Worm (Caenorhabditis elegans): ENCODE results near the gene srx-80.

The srx-80 gene

DNA sequence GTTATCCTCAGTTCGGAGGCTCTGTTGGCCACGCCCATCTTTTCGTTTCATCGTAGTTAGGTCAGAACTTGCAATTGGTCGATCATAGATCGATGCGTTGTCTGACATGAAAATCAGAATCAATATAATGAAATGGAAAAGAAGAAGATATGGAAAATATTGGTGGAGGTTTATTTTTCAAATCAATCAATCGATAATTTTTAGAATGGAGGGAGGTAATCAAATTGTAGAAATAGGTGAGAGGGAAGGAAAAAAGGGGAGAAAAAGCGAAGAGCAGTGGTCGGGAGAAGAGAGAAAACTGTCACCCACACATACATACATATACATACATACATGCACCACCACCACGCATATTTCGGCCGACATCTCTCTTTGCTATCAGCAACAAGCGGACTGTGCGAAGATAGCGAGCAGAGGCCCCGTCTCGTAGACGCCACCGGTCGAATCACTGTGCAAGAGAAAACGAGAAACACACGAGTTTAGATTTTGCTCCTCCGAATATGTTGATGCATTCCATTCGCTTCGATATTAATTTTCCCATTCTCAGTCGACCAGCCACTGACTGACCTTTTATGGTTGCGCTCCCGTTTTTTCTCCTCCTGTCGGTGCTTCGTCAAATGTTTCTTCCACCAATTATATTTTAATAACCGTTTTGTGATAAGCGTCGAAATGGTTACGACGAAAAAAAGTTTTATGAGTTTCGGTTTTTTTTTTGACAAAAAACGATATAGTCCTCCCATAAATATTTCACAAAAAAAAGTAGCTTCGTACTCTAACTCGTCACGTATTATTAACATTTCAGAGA lies 35.9 kb downstream of the srx-80 start, which contains the start of gene F35B12.10 (continued):
- no peak for TF ChIP-seq egl-27 (tag; optimal IDR thresholded peaks at IDR 0.05)
- no peak for TF ChIP-seq lin-1 (GFP tag; IDR thresholded peaks at IDR 0.05)
- TF ChIP-seq vab-7 (GFP tag; IDR thresholded peaks at IDR 0.05) = no peak
- no peak for TF ChIP-seq unc-62 (GFP tag; optimal IDR thresholded peaks at IDR 0.05 in 1 of 2)
- TF ChIP-seq unc-62 (tag; optimal IDR thresholded peaks at IDR 0.05) = no peak
- 0 out of 2 replicates have a peak, but pooled peaks have one; percentile 36 for TF ChIP-seq tra-1 (GFP tag; IDR thresholded peaks at IDR 0.05)
- TF ChIP-seq hlh-11 (tag; optimal IDR thresholded peaks at IDR 0.05) = peak; percentile 83
- peak; percentile 65 for TF ChIP-seq nhr-28 (tag; optimal IDR thresholded peaks at IDR 0.05)
- TF ChIP-seq dpl-1 (GFP tag; optimal IDR thresholded peaks at IDR 0.05) = no peak
- no peak for TF ChIP-seq zag-1 (tag; optimal IDR thresholded peaks at IDR 0.05)
- TF ChIP-seq dmd-6 (GFP tag; IDR thresholded peaks at IDR 0.05) = peak; percentile 82
- no peak for TF ChIP-seq lir-3 (tag; optimal IDR thresholded peaks at IDR 0.05)
- TF ChIP-seq cey-2 (tag; optimal IDR thresholded peaks at IDR 0.05; ENCODE audit: borderline replicate concordance, insufficient read depth) = no peak
- peak; percentile 34 for TF ChIP-seq nhr-77 (tag; optimal IDR thresholded peaks at IDR 0.05)
- TF ChIP-seq ctbp-1 (GFP tag; IDR thresholded peaks at IDR 0.05) = 0 out of 2 replicates have a peak, but pooled peaks have one; percentile 18
- TF ChIP-seq Y105C5A.15 (GFP tag; IDR thresholded peaks at IDR 0.05) = no peak
- TF ChIP-seq D1046.2 (GFP tag; IDR thresholded peaks at IDR 0.05) = no peak
- no peak for TF ChIP-seq snpc-1.2 (GFP tag; IDR thresholded peaks at IDR 0.05)
- TF ChIP-seq saeg-2 (GFP tag; IDR thresholded peaks at IDR 0.05) = no peak
- peak; percentile 45; the same call in 1 of the 2 replicates for TF ChIP-seq php-3 (GFP tag; IDR thresholded peaks at IDR 0.05)
- no peak for TF ChIP-seq nhr-111 (GFP tag; optimal IDR thresholded peaks at IDR 0.05)
- no peak for TF ChIP-seq ceh-62 (tag; optimal IDR thresholded peaks at IDR 0.05)
- TF ChIP-seq ceh-32 (tag; optimal IDR thresholded peaks at IDR 0.05; ENCODE audit: poor library complexity) = no peak
- TF ChIP-seq sdz-12 (GFP tag; optimal IDR thresholded peaks at IDR 0.05) = no peak
- no peak for TF ChIP-seq dmd-9 (GFP tag; IDR thresholded peaks at IDR 0.05)
- TF ChIP-seq set-16 (GFP tag; IDR thresholded peaks at IDR 0.05) = no peak
- TF ChIP-seq aha-1 (tag) = no peak

- TF ChIP-seq unc-62 (GFP tag; optimal IDR thresholded peaks at IDR 0.05 in 1 of 2) (peak in 1 of 2 experiments; percentile 64), unc-62 (tag; optimal IDR thresholded peaks at IDR 0.05) (no peak), mxl-2 (GFP tag; conservative IDR thresholded peaks at IDR 0.05) (no peak)
Observed at ce11 chrV:11631128-11631527, 37.6 kb downstream of the srx-80 start.

DNA sequence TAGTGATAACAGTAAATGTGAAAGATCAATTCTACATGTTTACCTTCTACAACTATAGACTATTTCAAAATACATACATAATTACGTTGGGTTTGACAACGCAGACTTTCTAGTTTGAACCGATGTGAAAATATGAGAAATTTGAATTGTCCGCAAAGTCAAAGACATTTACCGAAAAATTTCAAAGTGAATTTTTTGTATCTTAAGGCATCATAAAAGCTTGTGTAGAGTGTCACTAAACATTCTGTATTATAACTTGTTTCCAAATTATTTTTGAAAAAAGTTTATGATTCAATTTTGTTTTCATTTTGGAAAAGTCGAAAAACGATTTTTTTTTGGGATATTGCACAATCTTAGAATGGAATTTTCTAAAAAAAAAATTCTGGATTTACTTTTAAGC lies 42.1 kb downstream of the srx-80 start:
- TF ChIP-seq aha-1 (tag) = peak; percentile 97
- no peak for TF ChIP-seq unc-130 (GFP tag; optimal IDR thresholded peaks at IDR 0.05)

DNA sequence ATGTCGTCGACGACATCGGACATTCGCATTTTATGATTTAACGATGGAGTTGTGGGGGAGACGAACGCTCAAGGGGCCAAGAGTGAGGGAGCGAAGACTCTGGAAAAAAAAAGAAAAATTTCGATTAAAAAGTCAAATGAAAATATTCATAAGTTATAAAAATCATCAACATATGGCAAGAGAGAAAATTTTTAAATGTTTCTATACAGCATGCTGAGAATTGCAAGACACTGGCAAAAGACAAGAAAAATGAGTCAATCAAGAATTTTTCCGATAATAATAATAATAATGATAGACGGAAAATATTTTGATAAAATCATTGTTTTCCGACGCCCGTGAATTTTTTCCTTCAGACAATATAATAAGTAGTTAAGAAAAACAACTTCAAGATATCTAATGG lies 43.7 kb downstream of the srx-80 start, which contains the start of gene sipa-1:
Gene sipa-1 (minus strand): TSS at position 101 of the 400 bp plus-strand sequence.
- TF ChIP-seq vab-7 (GFP tag; IDR thresholded peaks at IDR 0.05) (no peak), lsy-2 (tag; optimal IDR thresholded peaks at IDR 0.05) (no peak), php-3 (GFP tag; IDR thresholded peaks at IDR 0.05) (no peak), Y105C5A.15 (GFP tag; IDR thresholded peaks at IDR 0.05) (no peak), ctbp-1 (GFP tag; IDR thresholded peaks at IDR 0.05) (no peak), ceh-82 (tag; optimal IDR thresholded peaks at IDR 0.05) (no peak)

DNA sequence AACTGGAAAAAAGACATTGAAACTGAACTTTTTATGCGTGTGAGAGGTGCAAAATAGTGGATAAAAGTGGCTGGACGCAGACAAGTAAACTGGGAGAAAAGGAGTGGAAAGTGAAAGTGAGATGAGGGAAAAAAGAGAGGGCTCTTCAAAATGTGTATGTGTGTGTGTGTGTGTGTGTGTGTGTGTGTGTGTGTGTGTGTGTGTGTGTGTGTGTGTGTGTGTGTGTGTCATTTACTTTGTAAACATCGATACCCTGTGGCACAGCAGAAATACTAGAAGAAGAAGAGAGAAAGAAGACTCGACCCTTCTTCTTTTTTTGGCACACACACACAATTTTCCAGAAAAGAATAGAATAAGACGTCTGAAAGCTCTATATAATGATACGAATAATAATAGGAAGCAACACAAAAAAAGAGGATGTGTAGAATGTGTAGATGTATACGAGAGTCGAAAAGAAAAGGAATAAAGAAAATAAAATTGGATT lies 45.1 kb downstream of the srx-80 start:
- TF ChIP-seq ztf-7 (tag; optimal IDR thresholded peaks at IDR 0.05) (no peak), hmg-1.1 (GFP tag; IDR thresholded peaks at IDR 0.05) (peak; percentile 63), ctbp-1 (GFP tag; IDR thresholded peaks at IDR 0.05) (peak; percentile 63; the same call in 1 of the 2 replicates), pha-4 (GFP tag; IDR thresholded peaks at IDR 0.05) (no peak), pha-4 (tag; optimal IDR thresholded peaks at IDR 0.05) (peak; percentile 73), dve-1 (tag; optimal IDR thresholded peaks at IDR 0.05; ENCODE audit: insufficient read depth) (peak; percentile 62), nhr-41 (GFP tag; IDR thresholded peaks at IDR 0.05) (no peak), lsy-2 (tag; optimal IDR thresholded peaks at IDR 0.05) (peak; percentile 39 to 58), hlh-11 (tag; optimal IDR thresholded peaks at IDR 0.05) (peak; percentile 55), ceh-28 (tag; optimal IDR thresholded peaks at IDR 0.05) (no peak), madf-9 (GFP tag; conservative IDR thresholded peaks at IDR 0.05) (no peak), tra-1 (GFP tag; IDR thresholded peaks at IDR 0.05) (no peak), ama-1 (optimal IDR thresholded peaks at IDR 0.05) (no peak), ceh-44 (GFP tag; IDR thresholded peaks at IDR 0.05) (no peak), egl-43 (GFP tag; IDR thresholded peaks at IDR 0.05) (peak; percentile 69; the same call in 1 of the 2 replicates), tag-97 (GFP tag; IDR thresholded peaks at IDR 0.05) (no peak)
